Worm (Caenorhabditis elegans) whole organism, dauer: ENCODE results near the gene pkhm-2.

Experiments used
- unc-62 ChIP-seq: sonication (generic microtip); optimal IDR thresholded peaks from 2 replicates; lab custom pipeline; 2017; ENCODE audit warnings: missing biosample characterization, missing genetic modification reagents, missing genetic modification characterization

Gene pkhm-2

DNA sequence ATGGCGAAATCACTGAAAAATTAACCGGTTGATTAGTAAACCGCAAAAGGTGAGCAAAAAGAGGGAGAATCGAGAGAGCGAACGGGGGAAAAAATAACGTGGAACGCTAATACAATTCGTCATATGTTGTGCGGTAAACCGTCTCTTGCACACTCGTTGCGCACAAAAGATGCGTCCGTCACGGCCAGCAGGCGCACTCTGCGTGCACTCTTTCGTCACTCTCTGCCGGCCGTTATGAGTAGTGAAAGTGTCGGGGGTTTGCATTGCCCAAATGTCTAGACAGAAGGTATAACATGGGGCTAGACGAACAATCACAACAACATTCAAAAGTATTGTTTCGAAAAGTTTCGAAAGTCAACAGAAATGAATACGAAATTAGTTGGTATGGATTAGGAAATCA is at the start of gene pkhm-2:
Gene pkhm-2, minus strand, starts transcription at position 12 of the 400 bp plus-strand sequence.
- no peak for TF ChIP-seq unc-62 (GFP tag; lab: Kevin White, UChicago)

DNA sequence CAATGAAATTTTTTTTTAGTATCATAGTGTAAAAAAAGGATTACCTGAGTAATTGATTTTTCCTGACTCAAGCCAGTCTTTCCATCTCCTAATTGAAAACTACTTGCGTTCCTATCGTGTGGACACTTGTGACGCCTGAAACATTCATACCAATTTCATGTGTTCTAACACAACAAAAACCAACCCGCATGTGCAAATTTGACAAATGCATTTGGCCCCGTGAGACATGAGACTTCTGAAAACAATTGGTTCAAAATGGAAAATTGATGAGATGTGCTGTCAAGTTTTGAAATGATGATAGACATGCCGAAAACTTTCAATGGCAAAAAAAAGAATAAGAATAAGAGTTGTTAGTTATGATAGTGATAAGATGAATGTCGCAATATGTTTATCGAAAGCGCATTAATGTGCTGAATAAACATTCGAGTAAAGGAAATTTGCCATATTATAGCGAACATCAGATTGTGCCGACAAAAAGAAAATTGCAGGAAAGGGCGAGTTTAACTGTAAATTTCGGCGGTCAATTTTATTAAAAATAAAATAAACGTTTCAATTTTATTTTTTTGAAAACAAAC is 49.2 kb upstream of the pkhm-2 start, which contains the start of gene H03A11.2:
Gene H03A11.2, minus strand, starts transcription at position 252 of the 575 bp plus-strand sequence.
- TF ChIP-seq unc-62 (GFP tag; lab: Kevin White, UChicago), result no peak

DNA sequence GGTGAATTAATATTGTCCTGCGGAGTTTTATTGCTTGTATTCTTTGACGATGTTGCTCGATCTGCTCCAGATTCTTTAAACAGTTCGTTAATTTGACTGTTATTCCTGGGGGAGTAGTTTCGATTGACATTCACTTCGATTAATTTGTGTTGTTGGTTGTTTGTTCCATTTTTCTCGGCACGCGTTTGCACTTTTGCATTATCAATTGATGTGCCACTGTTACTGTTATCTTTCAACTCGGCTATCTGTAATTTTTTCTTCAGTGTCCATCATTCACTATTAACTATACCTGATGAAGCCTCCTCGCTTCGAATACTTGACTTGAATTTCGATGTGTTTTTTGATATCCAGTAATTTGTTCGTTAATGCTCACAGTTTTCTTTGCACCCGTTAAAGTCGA is 47.9 kb upstream of the pkhm-2 start:
- TF ChIP-seq unc-62 (GFP tag; lab: Kevin White, UChicago), result no peak

DNA sequence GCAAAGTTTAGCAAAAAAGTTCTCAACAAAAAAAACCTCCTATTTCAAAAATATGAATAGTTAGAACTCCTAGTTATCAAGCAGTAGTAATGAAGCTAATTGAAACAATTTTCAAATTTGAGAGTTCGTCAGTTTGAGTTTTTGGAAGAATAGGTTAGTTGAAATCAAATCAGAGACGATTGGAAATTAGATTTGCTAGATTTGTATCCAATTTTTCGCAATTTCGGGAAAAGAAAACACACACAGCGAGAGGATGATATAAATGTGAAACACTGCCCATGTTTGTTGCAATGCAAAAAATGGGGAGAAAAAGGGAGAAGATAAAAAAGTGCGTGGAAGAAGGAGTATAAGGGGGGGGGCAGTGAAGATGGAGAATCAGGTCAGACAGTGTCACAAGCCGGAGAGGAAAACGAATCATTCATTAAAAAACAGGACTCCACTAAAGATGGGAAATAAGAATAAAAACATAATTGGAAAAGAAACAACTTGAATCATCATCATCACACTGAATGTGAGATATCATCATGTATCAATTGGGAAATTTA is 44.0 kb upstream of the pkhm-2 start:
- TF ChIP-seq unc-62 (GFP tag; lab: Kevin White, UChicago), result no peak

DNA sequence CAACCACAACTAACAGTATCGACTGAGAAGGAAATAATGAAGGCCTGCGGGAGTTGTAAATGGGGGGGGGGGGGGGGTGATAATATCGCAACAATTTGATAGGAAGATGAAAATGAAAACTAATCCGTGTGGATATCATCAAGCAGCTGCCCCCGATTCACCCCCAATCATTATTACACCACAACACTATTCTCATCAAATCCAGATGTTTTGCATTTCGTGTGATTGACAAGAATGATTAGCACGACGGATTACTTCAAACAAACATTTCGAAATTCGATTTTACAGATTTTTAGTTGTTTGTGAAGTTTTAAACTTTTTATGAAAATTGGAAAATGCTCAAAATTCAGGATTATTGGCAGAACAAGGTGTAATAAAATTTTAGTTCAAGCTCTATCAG is 42.9 kb upstream of the pkhm-2 start:
- TF ChIP-seq unc-62 (GFP tag; lab: Kevin White, UChicago), result no peak

DNA sequence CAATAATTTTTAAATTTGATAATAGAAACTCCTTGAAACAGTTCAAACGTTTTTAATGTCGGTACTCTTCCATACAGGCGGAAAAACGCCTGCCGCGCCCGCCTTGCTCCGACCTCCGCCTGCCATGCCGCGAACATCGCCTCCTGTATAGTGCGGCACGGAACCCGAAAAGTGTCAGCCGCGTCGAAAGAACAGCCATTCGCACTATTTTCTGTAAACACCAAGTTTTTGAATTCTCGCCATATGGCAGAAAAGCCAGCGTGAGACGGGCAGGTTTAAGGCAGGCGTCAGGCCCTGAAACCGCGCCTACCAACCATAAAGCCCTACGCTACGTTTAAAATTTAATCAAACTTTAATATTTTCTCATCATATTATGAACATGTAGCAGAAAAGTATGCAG is 41.5 kb upstream of the pkhm-2 start:
- no peak for TF ChIP-seq unc-62 (GFP tag; lab: Kevin White, UChicago)

DNA sequence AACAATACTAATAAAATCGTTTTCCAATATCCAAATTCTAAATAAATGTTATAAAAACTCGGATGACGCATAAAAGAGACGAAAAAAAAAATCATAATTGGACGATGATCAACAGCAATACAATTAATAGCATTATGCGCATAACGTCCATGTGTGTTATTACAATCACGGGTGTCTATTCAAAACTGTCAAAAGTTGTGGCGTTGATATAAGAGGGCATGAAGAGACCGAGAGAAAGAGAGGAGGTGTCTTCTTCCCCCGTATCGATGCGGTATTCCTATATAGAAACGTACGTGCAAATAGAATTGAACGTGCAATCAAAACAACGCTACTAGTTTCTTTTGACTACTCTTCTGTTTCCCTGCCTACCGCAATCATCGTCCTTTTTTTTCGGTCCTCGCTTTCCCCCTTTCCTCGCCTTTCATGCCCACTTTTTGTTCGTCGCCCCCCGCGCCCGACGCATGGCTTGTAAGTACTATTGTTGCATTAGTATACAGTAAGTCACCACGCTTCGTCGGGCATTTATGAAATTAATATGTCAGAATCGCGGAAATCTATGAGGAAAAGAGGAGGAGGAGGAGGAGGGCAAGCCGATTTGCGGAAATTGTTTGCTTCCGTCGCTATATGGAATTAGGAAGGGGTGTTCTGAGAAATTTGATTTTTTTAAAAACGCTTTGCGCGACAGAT is 40.7 kb upstream of the pkhm-2 start:
- no peak for TF ChIP-seq unc-62 (GFP tag; lab: Kevin White, UChicago)

DNA sequence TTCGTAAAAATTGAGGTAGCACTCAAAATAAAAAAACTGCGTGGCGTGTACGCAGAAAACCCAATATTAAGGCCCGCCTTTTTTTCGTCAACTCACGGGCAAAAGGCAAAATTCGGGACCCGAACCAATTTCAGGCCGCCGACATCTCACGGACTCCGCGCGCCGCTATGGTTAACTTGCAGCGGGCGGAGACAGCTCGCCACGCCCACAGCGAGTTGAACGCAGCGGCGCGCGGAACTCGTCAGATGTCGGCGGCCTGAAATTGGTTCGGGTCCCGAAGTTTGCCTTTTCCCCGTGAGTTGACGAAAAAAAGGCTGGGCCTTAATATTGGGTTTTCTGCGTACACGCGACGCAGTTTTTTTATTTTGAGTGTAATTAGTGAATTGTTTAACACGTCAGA is 39.8 kb upstream of the pkhm-2 start:
- no peak for TF ChIP-seq unc-62 (GFP tag; lab: Kevin White, UChicago)

DNA sequence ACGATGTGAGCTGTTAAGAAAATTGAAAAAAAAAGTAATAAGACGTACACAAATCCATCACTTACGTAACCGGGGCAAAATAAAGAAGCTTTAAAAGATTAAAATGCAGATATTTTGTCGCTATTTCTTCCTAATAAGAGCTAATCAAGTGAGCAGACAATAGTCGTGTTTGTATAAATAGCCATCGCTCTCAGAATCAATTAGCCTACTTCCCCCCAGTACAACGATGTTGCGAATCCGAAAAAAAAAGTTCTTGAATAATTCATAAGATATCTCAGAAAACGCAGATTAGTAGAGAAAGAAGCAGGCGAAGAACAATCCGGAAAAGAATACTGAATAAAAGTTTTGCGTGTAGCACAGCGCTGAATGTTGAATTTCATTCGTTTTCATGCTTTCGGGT is 34.0 kb upstream of the pkhm-2 start:
- TF ChIP-seq unc-62 (GFP tag; lab: Kevin White, UChicago), result no peak

DNA sequence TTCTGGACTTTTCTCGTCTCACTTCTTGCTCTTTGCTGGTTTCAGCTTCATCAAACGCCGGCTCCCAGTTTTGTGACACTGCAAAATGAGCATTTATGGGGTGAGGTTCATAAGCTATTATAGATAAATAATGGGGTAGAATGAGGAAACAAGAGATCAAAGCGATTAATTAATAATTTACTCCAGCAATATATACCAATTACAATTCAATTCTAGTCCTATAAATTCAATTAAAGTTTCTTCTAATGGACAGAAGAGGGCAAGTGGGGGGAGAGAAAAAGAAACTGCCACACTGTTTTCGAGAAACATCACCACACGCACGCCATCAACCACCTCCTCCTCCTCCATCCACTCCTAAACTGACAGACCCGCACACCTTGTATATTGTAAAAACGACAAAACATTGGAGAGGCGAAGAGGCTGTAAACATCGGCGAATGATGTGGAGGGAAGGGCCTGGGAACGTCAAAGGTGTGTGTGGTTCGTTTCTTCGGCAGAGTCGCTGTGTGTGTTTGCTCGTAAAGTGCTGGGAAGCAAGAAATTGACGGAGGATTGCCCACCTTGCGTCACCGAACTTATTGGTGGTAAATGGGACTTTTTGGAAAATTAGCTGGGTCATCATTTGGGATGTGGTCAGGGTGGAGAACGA is 32.0 kb upstream of the pkhm-2 start, which contains the start of the genes H03A11.13 and famk-1:
Gene H03A11.13, minus strand, starts transcription at position 51 of the 648 bp plus-strand sequence.
Gene famk-1, minus strand, starts transcription at position 78 of the 648 bp plus-strand sequence.
- TF ChIP-seq unc-62 (GFP tag; lab: Kevin White, UChicago), result no peak

DNA sequence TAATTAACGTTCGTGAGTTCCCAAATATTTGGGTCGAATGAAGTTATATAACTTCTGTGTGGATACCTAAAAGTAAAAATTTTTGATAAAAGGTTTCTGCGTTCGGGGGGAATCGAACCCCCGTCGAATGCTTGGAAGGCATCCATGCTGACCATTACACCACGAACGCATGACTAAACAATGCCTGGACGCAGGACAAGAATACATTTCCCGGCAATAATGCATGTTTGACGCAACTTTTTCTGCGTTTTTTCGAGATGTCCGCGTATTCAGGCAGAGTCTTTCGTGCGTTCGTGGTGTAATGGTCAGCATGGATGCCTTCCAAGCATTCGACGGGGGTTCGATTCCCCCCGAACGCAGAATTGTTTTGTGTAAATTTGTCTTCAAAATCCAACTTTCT is 19.5 kb upstream of the pkhm-2 start:
- TF ChIP-seq unc-62 (GFP tag; lab: Kevin White, UChicago), result no peak

DNA sequence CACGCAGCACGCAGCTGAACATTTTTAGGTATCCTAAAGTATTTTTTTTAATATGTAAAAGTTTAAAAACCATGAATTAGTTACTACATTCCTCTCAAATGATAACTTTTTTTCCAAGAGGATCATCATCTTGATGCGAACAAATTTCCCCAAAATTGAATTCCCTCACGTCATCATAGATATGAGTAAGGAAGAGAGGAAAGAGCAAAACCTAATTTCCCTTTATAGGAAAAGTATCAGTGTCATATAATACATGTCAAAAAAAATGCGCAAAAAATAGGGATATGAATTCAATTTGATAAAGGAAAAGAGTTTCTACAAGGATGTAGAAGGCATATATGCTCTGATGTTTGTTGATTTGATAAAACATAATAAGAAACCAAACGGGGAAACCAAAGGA is 18.9 kb upstream of the pkhm-2 start:
- TF ChIP-seq unc-62 (GFP tag; lab: Kevin White, UChicago), result no peak

DNA sequence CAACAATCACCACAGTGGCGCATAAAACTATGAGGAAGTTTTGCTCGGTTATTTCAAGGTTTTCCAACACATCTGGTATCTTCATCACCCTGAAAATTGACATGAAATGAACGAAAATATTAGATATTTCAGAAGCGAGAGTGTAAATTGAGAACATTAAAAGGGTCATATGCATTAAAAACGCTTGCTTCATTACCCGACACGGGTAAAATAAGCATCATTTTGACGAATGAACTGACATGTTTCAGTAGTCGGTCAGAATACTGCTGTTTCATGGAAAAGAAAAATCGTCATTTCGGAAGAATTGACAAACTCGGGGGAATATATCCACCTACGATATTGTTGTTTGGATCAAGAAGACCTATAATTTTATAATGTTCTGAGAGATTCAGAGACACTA is 17.8 kb upstream of the pkhm-2 start, which contains the start of gene snt-7:
Gene snt-7, minus strand, starts transcription at position 101 of the 400 bp plus-strand sequence.
- no peak for TF ChIP-seq unc-62 (GFP tag; lab: Kevin White, UChicago)

DNA sequence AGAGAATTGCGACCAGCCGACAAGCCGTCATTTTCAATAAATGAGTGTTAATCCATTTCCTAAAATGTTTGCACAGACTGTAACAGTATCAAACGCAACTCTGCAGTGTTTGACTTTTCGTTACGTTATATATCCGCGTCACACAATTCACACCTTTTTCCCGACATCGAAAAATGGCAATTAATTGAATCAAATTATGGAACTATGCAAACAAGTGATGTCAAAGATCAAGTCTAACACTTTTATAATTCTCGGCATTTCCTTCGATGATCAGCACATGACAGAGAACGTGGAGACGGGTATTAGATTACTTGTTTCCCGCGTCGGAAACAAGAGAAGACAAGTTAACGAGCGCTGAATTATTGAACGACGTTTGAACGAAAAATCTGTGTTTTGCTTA is 13.0 kb upstream of the pkhm-2 start, which contains the start of gene phat-6:
Gene phat-6, minus strand, starts transcription at position 101 of the 400 bp plus-strand sequence.
- TF ChIP-seq unc-62 (GFP tag; lab: Kevin White, UChicago), result no peak

DNA sequence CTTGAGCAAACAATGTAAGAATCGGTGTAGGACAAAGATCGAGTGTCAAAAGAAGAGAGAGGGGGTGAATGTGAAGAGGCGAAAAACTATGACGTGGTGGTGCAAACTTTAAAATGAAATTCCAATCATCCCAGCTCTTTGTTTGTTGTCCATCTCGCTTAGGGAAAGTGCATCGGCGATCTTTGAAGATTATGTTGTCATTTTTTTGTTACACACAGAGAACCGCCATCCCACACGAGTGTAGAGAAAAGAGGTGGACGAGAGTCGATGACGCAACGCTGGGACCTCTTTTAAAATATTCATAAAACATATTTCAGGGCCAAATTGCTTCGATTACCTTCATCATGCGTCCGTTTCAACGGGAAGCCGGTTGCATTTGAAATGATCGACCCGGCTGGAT is 10.1 kb upstream of the pkhm-2 start:
- no peak for TF ChIP-seq unc-62 (GFP tag; lab: Kevin White, UChicago)

DNA sequence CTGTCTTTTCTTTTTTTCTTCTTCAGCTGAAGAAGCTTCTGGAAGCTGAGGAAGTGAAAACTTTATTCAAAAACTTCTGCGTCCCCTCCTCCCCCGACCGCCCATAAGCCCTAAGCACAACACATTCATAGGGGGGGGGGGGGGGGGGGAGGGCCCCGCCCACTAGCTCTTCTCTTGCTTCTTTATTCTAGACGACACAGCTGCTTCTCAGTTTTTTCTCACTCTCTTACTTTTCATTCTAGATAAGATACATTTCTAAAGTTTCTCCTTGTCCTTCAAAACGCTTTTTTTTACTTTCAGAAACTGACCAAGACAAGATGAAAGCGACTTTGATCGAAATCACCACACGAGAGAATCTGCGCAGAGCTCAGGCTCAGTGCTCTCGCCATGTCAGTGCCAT is 8.6 kb upstream of the pkhm-2 start, which contains the start of gene T10B10.4:
Gene T10B10.4, plus strand, starts transcription at position 301 of the 400 bp plus-strand sequence.
- no peak for TF ChIP-seq unc-62 (GFP tag; lab: Kevin White, UChicago)
